Fruit fly (Drosophila melanogaster) whole organism, embryonic: ENCODE results near the gene ND-PDSW.
A peak's percentile ranks its signal among the peaks of the same experiment; 100 is the strongest.

Source experiments
- Ada2b ChIP-seq: fragments of 200-800 bp; sonication (Bioruptor generic); IDR thresholded peaks from 2 replicates; pipeline ENCODE4 v1.3.6; 2022; ENCODE audit warnings: missing biosample characterization, missing genetic modification characterization
- Antp ChIP-seq: fragments of 200-800 bp; sonication (Bioruptor generic); optimal IDR thresholded peaks from 3 replicates; lab custom pipeline; 2016; ENCODE audit warnings: missing biosample characterization, missing genetic modification characterization
- C15 ChIP-seq: fragments of 200-800 bp; sonication (Bioruptor generic); IDR thresholded peaks from 3 replicates; pipeline ENCODE4 v1.3.6; 2022; ENCODE audit warnings: missing biosample characterization, missing genetic modification characterization
- CG11504 ChIP-seq: fragments of 200-800 bp; sonication (Bioruptor generic); optimal IDR thresholded peaks from 3 replicates; lab custom pipeline; 2019; ENCODE audit warnings: missing biosample characterization, mild to moderate bottlenecking, missing genetic modification characterization, moderate library complexity
- CG11560 ChIP-seq: fragments of 200-800 bp; sonication (Bioruptor generic); IDR thresholded peaks from 3 replicates; pipeline ENCODE4 v1.3.6; 2022; ENCODE audit warnings: missing biosample characterization, missing genetic modification characterization
- CG11723 ChIP-seq: fragments of 200-800 bp; sonication (Bioruptor generic); optimal IDR thresholded peaks from 2 replicates; lab custom pipeline; 2017; ENCODE audit warnings: missing biosample characterization, mild to moderate bottlenecking, missing genetic modification characterization
- CG12071 ChIP-seq: fragments of 200-800 bp; sonication (Bioruptor generic); optimal IDR thresholded peaks from 3 replicates; lab custom pipeline; 2018; ENCODE audit warnings: missing biosample characterization, mild to moderate bottlenecking, missing genetic modification characterization
- CG12104 ChIP-seq: fragments of 200-800 bp; sonication (Bioruptor generic); optimal IDR thresholded peaks from 3 replicates; lab custom pipeline; 2016; ENCODE audit warnings: missing biosample characterization, missing genetic modification characterization
- CG12155 ChIP-seq: fragments of 200-800 bp; sonication (Bioruptor generic); optimal IDR thresholded peaks from 3 replicates; lab custom pipeline; 2016; ENCODE audit warnings: missing biosample characterization, missing genetic modification characterization
- CG14860 ChIP-seq: fragments of 200-800 bp; sonication (Bioruptor generic); IDR thresholded peaks from 3 replicates; pipeline ENCODE4 v1.3.6; 2022; ENCODE audit warnings: missing biosample characterization, missing genetic modification characterization; ENCODE audit not compliant: partially characterized antibody
- CG17186 ChIP-seq: fragments of 200-800 bp; sonication (Bioruptor generic); optimal IDR thresholded peaks from 3 replicates; lab custom pipeline; 2017; ENCODE audit warnings: missing biosample characterization, missing genetic modification reagents, missing genetic modification characterization
- CG18764 ChIP-seq: fragments of 200-800 bp; sonication (Bioruptor generic); optimal IDR thresholded peaks from 3 replicates; lab custom pipeline; 2016; ENCODE audit warnings: missing biosample characterization, missing genetic modification characterization
- CG2712 ChIP-seq: fragments of 200-800 bp; optimal IDR thresholded peaks from 3 replicates; lab custom pipeline; 2019; ENCODE audit warnings: missing biosample characterization, mild to moderate bottlenecking, missing genetic modification characterization, moderate library complexity
- CG4360 ChIP-seq: fragments of 200-800 bp; sonication (Bioruptor generic); IDR thresholded peaks from 2 replicates; pipeline ENCODE4 v1.3.6; 2022; ENCODE audit warnings: missing biosample characterization, missing genetic modification characterization
- CG4820 ChIP-seq: fragments of 200-800 bp; sonication (Bioruptor generic); optimal IDR thresholded peaks from 3 replicates; lab custom pipeline; 2016; ENCODE audit warnings: missing biosample characterization, missing genetic modification characterization
- CG7271 ChIP-seq: fragments of 200-800 bp; sonication (Bioruptor generic); optimal IDR thresholded peaks from 2 replicates; lab custom pipeline; 2018; ENCODE audit warnings: missing biosample characterization, mild to moderate bottlenecking, missing genetic modification characterization, moderate library complexity
- CG8478 ChIP-seq: fragments of >200 bp; optimal IDR thresholded peaks from 2 replicates; lab custom pipeline; 2018
- CG9876 ChIP-seq: fragments of 200-800 bp; sonication (Bioruptor generic); optimal IDR thresholded peaks from 2 replicates; lab custom pipeline; 2016; ENCODE audit warnings: missing biosample characterization, missing genetic modification characterization
- CG9932 ChIP-seq: fragments of 200-800 bp; sonication (Bioruptor generic); IDR thresholded peaks from 2 replicates; pipeline ENCODE4 v1.3.6; 2022; ENCODE audit warnings: missing biosample characterization, missing genetic modification characterization
- CoRest ChIP-seq: fragments of 200-800 bp; sonication (Bioruptor generic); optimal IDR thresholded peaks from 3 replicates; lab custom pipeline; 2018; ENCODE audit warnings: missing biosample characterization, mild to moderate bottlenecking, missing genetic modification characterization, moderate library complexity
- Drgx ChIP-seq: fragments of 200-800 bp; sonication (Bioruptor generic); IDR thresholded peaks from 2 replicates; pipeline ENCODE4 v1.3.6; 2022; ENCODE audit warnings: missing biosample characterization, missing genetic modification characterization
- Ets65A ChIP-seq: fragments of 200-800 bp; sonication (Bioruptor generic); peaks from one replicate; lab custom pipeline; 2016; ENCODE audit warnings: missing biosample characterization, missing genetic modification characterization
- Gug ChIP-seq: fragments of 200-800 bp; sonication (Bioruptor generic); IDR thresholded peaks from 4 replicates; pipeline ENCODE4 v1.3.6; 2022; ENCODE audit warnings: missing biosample characterization, missing genetic modification characterization
- HLH4C ChIP-seq: fragments of 200-800 bp; sonication (Bioruptor generic); IDR thresholded peaks from 3 replicates; pipeline ENCODE4 v1.3.6; 2022; ENCODE audit warnings: missing biosample characterization, missing genetic modification characterization; ENCODE audit not compliant: partially characterized antibody
- Hmr ChIP-seq: fragments of 200-800 bp; sonication (Bioruptor generic); optimal IDR thresholded peaks from 3 replicates; lab custom pipeline; 2017; ENCODE audit warnings: mild to moderate bottlenecking, missing biosample characterization, missing genetic modification reagents, missing genetic modification characterization
- Hr78 ChIP-seq, 2 experiments: fragments of 200-800 bp in 1 of 2; fragments of >200 bp in 1 of 2; sonication (Bioruptor generic) in 1 of 2; optimal IDR thresholded peaks; 2 replicates each; lab custom pipeline; 2017 to 2019; ENCODE audit warnings: missing biosample characterization in 2 of 2, missing genetic modification characterization in 2 of 2, mild to moderate bottlenecking in 1 of 2, moderate library complexity in 1 of 2
- Kr ChIP-seq: fragments of 200-800 bp; sonication (Bioruptor generic); optimal IDR thresholded peaks from 2 replicates; lab custom pipeline; 2017; ENCODE audit warnings: missing biosample characterization, mild to moderate bottlenecking, missing genetic modification characterization
- MBD-R2 ChIP-seq: fragments of 200-800 bp; sonication (Bioruptor generic); IDR thresholded peaks from 2 replicates; pipeline ENCODE4 v1.3.6; 2022; ENCODE audit warnings: missing biosample characterization, missing genetic modification characterization
- Med ChIP-seq: fragments of 200-800 bp; sonication (Bioruptor generic); peaks from one replicate; lab custom pipeline; 2016; ENCODE audit warnings: missing biosample characterization, missing genetic modification characterization, mild to moderate bottlenecking, inconsistent platforms, moderate library complexity
- PHDP ChIP-seq: fragments of 200-800 bp; sonication (Bioruptor generic); optimal IDR thresholded peaks from 3 replicates; lab custom pipeline; 2018; ENCODE audit warnings: missing biosample characterization, mild to moderate bottlenecking, missing genetic modification characterization, moderate library complexity
- Ptx1 ChIP-seq: fragments of 200-800 bp; sonication (Bioruptor generic); IDR thresholded peaks from 2 replicates; pipeline ENCODE4 v1.3.6; 2022; ENCODE audit warnings: missing biosample characterization, missing genetic modification characterization
- Ravus ChIP-seq: fragments of 200-800 bp; sonication (Bioruptor generic); IDR thresholded peaks from 2 replicates; pipeline ENCODE4 v1.3.6; 2022; ENCODE audit warnings: missing biosample characterization, missing genetic modification characterization
- Rx ChIP-seq: fragments of 200-800 bp; sonication (Bioruptor generic); IDR thresholded peaks from 2 replicates; pipeline ENCODE4 v1.3.6; 2022; ENCODE audit warnings: missing biosample characterization, missing genetic modification characterization
- Taf1 ChIP-seq: fragments of 200-800 bp; sonication (Bioruptor generic); IDR thresholded peaks from 2 replicates; pipeline ENCODE4 v1.3.6; 2022; ENCODE audit warnings: missing biosample characterization, missing genetic modification characterization
- Xrp1 ChIP-seq: fragments of 200-800 bp; sonication (Bioruptor generic); IDR thresholded peaks from 2 replicates; pipeline ENCODE4 v1.3.6; 2022; ENCODE audit warnings: missing biosample characterization, missing genetic modification characterization
- cas ChIP-seq: fragments of 200-800 bp; sonication (Bioruptor generic); IDR thresholded peaks from 2 replicates; pipeline ENCODE4 v1.3.6; 2022; ENCODE audit warnings: missing biosample characterization, missing genetic modification characterization
- dm ChIP-seq: fragments of 200-800 bp; sonication (Bioruptor generic); optimal IDR thresholded peaks from 3 replicates; lab custom pipeline; 2016; ENCODE audit warnings: missing biosample characterization, missing genetic modification characterization
- fu2 ChIP-seq: fragments of 200-800 bp; sonication (Bioruptor generic); optimal IDR thresholded peaks from 2 replicates; lab custom pipeline; 2016; ENCODE audit warnings: missing biosample characterization, missing genetic modification characterization
- h ChIP-seq: fragments of >200 bp; optimal IDR thresholded peaks from 2 replicates; lab custom pipeline; 2017
- jumu ChIP-seq: fragments of 200-800 bp; sonication (Bioruptor generic); optimal IDR thresholded peaks from 3 replicates; lab custom pipeline; 2016; ENCODE audit warnings: missing biosample characterization, missing genetic modification characterization
- nom ChIP-seq: fragments of 200-800 bp; sonication (Bioruptor generic); optimal IDR thresholded peaks from 2 replicates; lab custom pipeline; 2017; ENCODE audit warnings: missing biosample characterization, missing genetic modification characterization, mild to moderate bottlenecking, moderate library complexity, missing genetic modification reagents
- psq ChIP-seq: fragments of 200-800 bp; sonication (Bioruptor generic); optimal IDR thresholded peaks from 2 replicates; lab custom pipeline; 2017; ENCODE audit warnings: missing biosample characterization, missing genetic modification characterization
- repo ChIP-seq: fragments of 200-800 bp; sonication (Bioruptor generic); optimal IDR thresholded peaks from 2 replicates; lab custom pipeline; 2016; ENCODE audit warnings: missing biosample characterization, missing genetic modification characterization
- row ChIP-seq: fragments of 200-800 bp; sonication (Bioruptor generic); IDR thresholded peaks from 3 replicates; pipeline ENCODE4 v1.3.6; 2022; ENCODE audit warnings: missing biosample characterization, missing genetic modification characterization
- run ChIP-seq: fragments of 200-800 bp; sonication (Bioruptor generic); optimal IDR thresholded peaks from 3 replicates; lab custom pipeline; 2018; ENCODE audit warnings: missing biosample characterization, mild to moderate bottlenecking, missing genetic modification characterization
- sens ChIP-seq: fragments of 200-800 bp; sonication (Bioruptor generic); peaks from one replicate; lab custom pipeline; 2016; ENCODE audit warnings: missing biosample characterization, missing genetic modification characterization
- sqz ChIP-seq: fragments of 200-800 bp; sonication (Bioruptor generic); optimal IDR thresholded peaks from 3 replicates; lab custom pipeline; 2018; ENCODE audit warnings: missing biosample characterization, mild to moderate bottlenecking, missing genetic modification characterization
- tgo ChIP-seq: fragments of 200-800 bp; sonication (Bioruptor generic); IDR thresholded peaks from 3 replicates; pipeline ENCODE4 v1.3.6; 2022; ENCODE audit warnings: missing biosample characterization, missing genetic modification characterization
- toy ChIP-seq: fragments of 200-800 bp; sonication (Bioruptor generic); IDR thresholded peaks from 2 replicates; pipeline ENCODE4 v1.3.6; 2022; ENCODE audit warnings: missing biosample characterization, missing genetic modification characterization
- trem ChIP-seq: fragments of 200-800 bp; optimal IDR thresholded peaks from 3 replicates; lab custom pipeline; 2019; ENCODE audit warnings: missing biosample characterization, mild to moderate bottlenecking, missing genetic modification characterization, moderate library complexity
- ttk ChIP-seq: fragments of 200-800 bp; sonication (Bioruptor generic); IDR thresholded peaks from 2 replicates; pipeline ENCODE4 v2.1.2; 2022; ENCODE audit warnings: missing biosample characterization, missing genetic modification characterization
- zfh1 ChIP-seq: fragments of 200-800 bp; sonication (Bioruptor generic); IDR thresholded peaks from 3 replicates; pipeline ENCODE4 v1.3.6; 2022; ENCODE audit warnings: missing biosample characterization, missing genetic modification characterization

ND-PDSW gene

dm6 chr2L:3482037-3482436, 16.1 kb downstream of the ND-PDSW start:
- TF ChIP-seq Xrp1 (GFP tag; lab: Robert Waterston, UW) (no peak), tgo (no peak), Drgx (peak; percentile 80)

DNA sequence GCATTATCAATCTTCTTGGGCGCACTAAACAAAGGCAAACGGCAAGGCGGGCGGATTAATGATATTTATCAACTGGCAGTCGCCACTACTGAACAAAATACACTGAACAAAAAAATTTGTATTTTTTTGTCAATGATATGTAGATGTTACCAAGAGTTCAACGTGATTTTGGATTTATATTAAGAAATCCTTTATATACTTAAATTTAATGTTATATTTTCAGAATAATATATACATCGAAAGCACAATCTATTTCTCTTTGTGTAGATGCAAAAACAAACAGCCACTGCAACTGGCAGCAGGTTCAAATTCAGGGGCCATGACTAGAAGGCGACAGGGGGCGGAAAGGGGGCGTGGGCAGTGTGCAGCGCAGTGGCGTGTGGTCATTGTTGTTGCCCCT, 16.8 kb downstream of the ND-PDSW start:
- TF ChIP-seq run (no peak), fu2 (no peak), CG11504 (tag; lab: Kevin White, UChicago) (no peak), Kr (GFP tag; lab: Kevin White, UChicago) (no peak), CG9876 (GFP tag; lab: Kevin White, UChicago) (no peak), jumu (GFP tag; lab: Kevin White, UChicago) (no peak), CG11560 (no peak), trem (tag; lab: Kevin White, UChicago) (peak; percentile 10), Med (GFP tag; lab: Kevin White, UChicago) (no peak), CG4360 (GFP tag; lab: Robert Waterston, UW) (no peak), sqz (GFP tag; lab: Kevin White, UChicago) (no peak), toy (GFP tag; lab: Robert Waterston, UW) (no peak), PHDP (tag; lab: Kevin White, UChicago) (no peak), Hmr (GFP tag; lab: Kevin White, UChicago) (no peak), sens (GFP tag; lab: Kevin White, UChicago) (peak; percentile 1), Xrp1 (GFP tag; lab: Robert Waterston, UW) (peak; percentile 35; the same call in 1 of the 2 replicates), Antp (no peak), Hr78 (GFP tag; optimal IDR thresholded peaks at IDR 0.05; lab: Kevin White, UChicago) (no peak), dm (GFP tag; lab: Kevin White, UChicago) (no peak), MBD-R2 (GFP tag; lab: Robert Waterston, UW) (no peak), CG9932 (GFP tag; lab: Robert Waterston, UW) (no peak), CG4820 (no peak), Gug (no peak), psq (GFP tag; lab: Kevin White, UChicago) (no peak), CG7271 (tag; lab: Kevin White, UChicago) (no peak), CG2712 (tag; lab: Kevin White, UChicago) (no peak), ttk (GFP tag; lab: Robert Waterston, UW) (peak; percentile 22; the same call in 1 of the 2 replicates), nom (GFP tag; lab: Kevin White, UChicago) (no peak), Ravus (no peak), CG17186 (no peak), CG11723 (no peak), Ets65A (GFP tag; lab: Kevin White, UChicago) (no peak), Taf1 (no peak), C15 (GFP tag; lab: Robert Waterston, UW) (no peak), CG18764 (GFP tag; lab: Kevin White, UChicago) (no peak), CG14860 (GFP tag; lab: Robert Waterston, UW) (no peak), Ada2b (GFP tag; lab: Robert Waterston, UW) (no peak), h (lab: Kevin White, UChicago) (no peak), repo (no peak), CG12155 (GFP tag; lab: Kevin White, UChicago) (no peak), CG12071 (GFP tag; lab: Kevin White, UChicago) (no peak), cas (GFP tag; lab: Robert Waterston, UW) (no peak), HLH4C (GFP tag; lab: Robert Waterston, UW) (no peak), Rx (no peak), Ptx1 (peak; percentile 41; the same call in 1 of the 2 replicates), row (GFP tag; lab: Robert Waterston, UW) (no peak), CG8478 (lab: Kevin White, UChicago) (no peak), CG12104 (GFP tag; lab: Kevin White, UChicago) (no peak), zfh1 (GFP tag; lab: Robert Waterston, UW) (no peak), CoRest (tag; lab: Kevin White, UChicago) (peak; percentile 10)
